Fruit fly (Drosophila melanogaster) whole organism, embryonic: ENCODE data around the gene Sodh1.

Source experiments
- CG15601 ChIP-seq: fragments of 200-800 bp; sonication (Bioruptor generic); optimal IDR thresholded peaks from 3 replicates; lab custom pipeline; 2019; ENCODE audit warnings: missing biosample characterization, mild to moderate bottlenecking, missing genetic modification characterization, moderate library complexity
- CG17361 ChIP-seq: fragments of 200-800 bp; sonication (Bioruptor generic); IDR thresholded peaks from 3 replicates; pipeline ENCODE4 v1.3.6; 2022; ENCODE audit warnings: missing biosample characterization, missing genetic modification characterization
- CG17829 ChIP-seq: fragments of 200-800 bp; optimal IDR thresholded peaks from 2 replicates; lab custom pipeline; 2019; ENCODE audit warnings: missing biosample characterization, mild to moderate bottlenecking, missing genetic modification characterization, moderate library complexity
- CG18599 ChIP-seq: fragments of 200-800 bp; sonication (Bioruptor generic); optimal IDR thresholded peaks from 3 replicates; lab custom pipeline; 2017; ENCODE audit warnings: missing biosample characterization, missing genetic modification characterization, mild to moderate bottlenecking, moderate library complexity, missing genetic modification reagents
- CG2116 ChIP-seq: fragments of 200-800 bp; sonication (Bioruptor generic); optimal IDR thresholded peaks from 3 replicates; lab custom pipeline; 2018; ENCODE audit warnings: missing biosample characterization, mild to moderate bottlenecking, missing genetic modification characterization
- CG2712 ChIP-seq: fragments of 200-800 bp; optimal IDR thresholded peaks from 3 replicates; lab custom pipeline; 2019; ENCODE audit warnings: missing biosample characterization, mild to moderate bottlenecking, missing genetic modification characterization, moderate library complexity
- CG30431 ChIP-seq: fragments of 200-800 bp; sonication (Bioruptor generic); optimal IDR thresholded peaks from 2 replicates; lab custom pipeline; 2017; ENCODE audit warnings: missing biosample characterization, missing genetic modification characterization
- CG31224 ChIP-seq: fragments of 200-800 bp; sonication (Bioruptor generic); IDR thresholded peaks from 2 replicates; pipeline ENCODE4 v1.3.6; 2022; ENCODE audit warnings: missing biosample characterization, missing genetic modification characterization
- CG4360 ChIP-seq: fragments of 200-800 bp; sonication (Bioruptor generic); IDR thresholded peaks from 2 replicates; pipeline ENCODE4 v1.3.6; 2022; ENCODE audit warnings: missing biosample characterization, missing genetic modification characterization
- CG4707 ChIP-seq: fragments of 200-800 bp; sonication (Bioruptor generic); optimal IDR thresholded peaks from 2 replicates; lab custom pipeline; 2018; ENCODE audit warnings: missing biosample characterization, mild to moderate bottlenecking, missing genetic modification characterization, moderate library complexity
- CG4730 ChIP-seq: fragments of 200-800 bp; sonication (Bioruptor generic); IDR thresholded peaks from 2 replicates; pipeline ENCODE4 v1.3.6; 2022; ENCODE audit warnings: missing biosample characterization, missing genetic modification characterization
- CG5953 ChIP-seq: fragments of 200-800 bp; sonication (Bioruptor generic); IDR thresholded peaks from 2 replicates; pipeline ENCODE4 v1.3.6; 2022; ENCODE audit warnings: missing biosample characterization, missing genetic modification characterization
- CG7357 ChIP-seq: fragments of 200-800 bp; sonication (Bioruptor generic); IDR thresholded peaks from 3 replicates; pipeline ENCODE4 v1.3.6; 2022; ENCODE audit warnings: missing biosample characterization, missing genetic modification characterization
- CG8924 ChIP-seq: fragments of 200-800 bp; optimal IDR thresholded peaks from 3 replicates; lab custom pipeline; 2019; ENCODE audit warnings: missing biosample characterization, mild to moderate bottlenecking, missing genetic modification characterization, moderate library complexity
- Chrac-16 ChIP-seq: fragments of 200-800 bp; sonication (Bioruptor generic); optimal IDR thresholded peaks from 3 replicates; lab custom pipeline; 2016; ENCODE audit warnings: missing biosample characterization, missing genetic modification characterization
- D ChIP-seq, 2 experiments: fragments of 200-800 bp in 1 of 2; fragments of >200 bp in 1 of 2; sonication (Bioruptor generic) in 1 of 2; optimal IDR thresholded peaks; 2 replicates in 1 of 2; 3 replicates in 1 of 2; lab custom pipeline; 2017; ENCODE audit warnings: mild to moderate bottlenecking in 1 of 2, missing biosample characterization in 1 of 2, missing genetic modification characterization in 1 of 2, missing genetic modification reagents in 1 of 2
- Dip3 ChIP-seq: fragments of 200-800 bp; sonication (Bioruptor generic); optimal IDR thresholded peaks from 3 replicates; lab custom pipeline; 2016; ENCODE audit warnings: missing biosample characterization, missing genetic modification characterization
- Dp ChIP-seq: fragments of 200-800 bp; sonication (Bioruptor generic); optimal IDR thresholded peaks from 2 replicates; lab custom pipeline; 2018; ENCODE audit warnings: missing biosample characterization, mild to moderate bottlenecking, missing genetic modification characterization, moderate library complexity
- E2f1 ChIP-seq: fragments of 200-800 bp; sonication (Bioruptor generic); IDR thresholded peaks from 2 replicates; pipeline ENCODE4 v1.3.6; 2022; ENCODE audit warnings: missing biosample characterization, missing genetic modification characterization
- Hand ChIP-seq: fragments of 200-800 bp; sonication (Bioruptor generic); optimal IDR thresholded peaks from 2 replicates; lab custom pipeline; 2017; ENCODE audit warnings: mild to moderate bottlenecking, missing biosample characterization, missing genetic modification reagents, missing genetic modification characterization
- Hr39 ChIP-seq: fragments of >200 bp; optimal IDR thresholded peaks from 2 replicates; lab custom pipeline; 2017
- Hr51 ChIP-seq, 2 experiments: fragments of 200-800 bp; sonication (Bioruptor generic); optimal IDR thresholded peaks; 2 replicates in 1 of 2; 3 replicates in 1 of 2; lab custom pipeline; 2016 to 2018; ENCODE audit warnings: missing biosample characterization in 2 of 2, missing genetic modification characterization in 2 of 2, mild to moderate bottlenecking in 1 of 2, moderate library complexity in 1 of 2
- Med ChIP-seq: fragments of 200-800 bp; sonication (Bioruptor generic); peaks from one replicate; lab custom pipeline; 2016; ENCODE audit warnings: missing biosample characterization, missing genetic modification characterization, mild to moderate bottlenecking, inconsistent platforms, moderate library complexity
- PHDP ChIP-seq: fragments of 200-800 bp; sonication (Bioruptor generic); optimal IDR thresholded peaks from 3 replicates; lab custom pipeline; 2018; ENCODE audit warnings: missing biosample characterization, mild to moderate bottlenecking, missing genetic modification characterization, moderate library complexity
- Xrp1 ChIP-seq: fragments of 200-800 bp; sonication (Bioruptor generic); IDR thresholded peaks from 2 replicates; pipeline ENCODE4 v1.3.6; 2022; ENCODE audit warnings: missing biosample characterization, missing genetic modification characterization
- amos ChIP-seq: fragments of 200-800 bp; sonication (Bioruptor generic); IDR thresholded peaks from 2 replicates; pipeline ENCODE4 v1.3.6; 2022; ENCODE audit warnings: missing biosample characterization, missing genetic modification characterization; ENCODE audit not compliant: partially characterized antibody
- bbx ChIP-seq: fragments of 200-800 bp; sonication (Bioruptor generic); IDR thresholded peaks from 2 replicates; pipeline ENCODE4 v1.3.6; 2022; ENCODE audit warnings: missing biosample characterization, missing genetic modification characterization; ENCODE audit not compliant: partially characterized antibody
- gem ChIP-seq: fragments of 200-800 bp; sonication (Bioruptor generic); optimal IDR thresholded peaks from 2 replicates; lab custom pipeline; 2019; ENCODE audit warnings: missing biosample characterization, mild to moderate bottlenecking, missing genetic modification characterization, moderate library complexity
- hbn ChIP-seq: fragments of 200-800 bp; sonication (Bioruptor generic); IDR thresholded peaks from 2 replicates; pipeline ENCODE4 v1.3.6; 2022; ENCODE audit warnings: missing biosample characterization, missing genetic modification characterization; ENCODE audit not compliant: partially characterized antibody
- luna ChIP-seq: fragments of 200-800 bp; sonication (Bioruptor generic); optimal IDR thresholded peaks from 2 replicates; lab custom pipeline; 2016; ENCODE audit warnings: missing biosample characterization, missing genetic modification characterization
- p53 ChIP-seq: fragments of 200-800 bp; sonication (Bioruptor generic); optimal IDR thresholded peaks from 2 replicates; lab custom pipeline; 2016; ENCODE audit warnings: missing biosample characterization, missing genetic modification characterization
- pfk ChIP-seq: fragments of 200-800 bp; sonication (Bioruptor generic); optimal IDR thresholded peaks from 2 replicates; lab custom pipeline; 2018; ENCODE audit warnings: missing biosample characterization, mild to moderate bottlenecking, missing genetic modification characterization, moderate library complexity
- pho ChIP-seq: fragments of 200-800 bp; sonication (Bioruptor generic); optimal IDR thresholded peaks from 2 replicates; lab custom pipeline; 2016; ENCODE audit warnings: missing biosample characterization, missing genetic modification characterization
- sug ChIP-seq: fragments of 200-800 bp; optimal IDR thresholded peaks from 2 replicates; lab custom pipeline; 2019; ENCODE audit warnings: missing biosample characterization, mild to moderate bottlenecking, missing genetic modification characterization, moderate library complexity
- tna ChIP-seq: fragments of 200-800 bp; sonication (Bioruptor generic); IDR thresholded peaks from 2 replicates; pipeline ENCODE4 v1.3.6; 2022; ENCODE audit warnings: missing biosample characterization, missing genetic modification characterization; ENCODE audit not compliant: partially characterized antibody
- tup ChIP-seq: fragments of 200-800 bp; sonication (Bioruptor generic); optimal IDR thresholded peaks from 2 replicates; lab custom pipeline; 2016; ENCODE audit warnings: missing biosample characterization, mild to moderate bottlenecking, missing genetic modification characterization, moderate library complexity
- unpg ChIP-seq: fragments of 200-800 bp; sonication (Bioruptor generic); optimal IDR thresholded peaks from 3 replicates; lab custom pipeline; 2018; ENCODE audit warnings: missing biosample characterization, mild to moderate bottlenecking, missing genetic modification characterization, moderate library complexity
- usp ChIP-seq: fragments of >200 bp; optimal IDR thresholded peaks from 2 replicates; lab custom pipeline; 2017; ENCODE audit warnings: missing biosample characterization, missing genetic modification characterization
- zfh1 ChIP-seq: fragments of 200-800 bp; sonication (Bioruptor generic); IDR thresholded peaks from 3 replicates; pipeline ENCODE4 v1.3.6; 2022; ENCODE audit warnings: missing biosample characterization, missing genetic modification characterization

Gene Sodh1

DNA sequence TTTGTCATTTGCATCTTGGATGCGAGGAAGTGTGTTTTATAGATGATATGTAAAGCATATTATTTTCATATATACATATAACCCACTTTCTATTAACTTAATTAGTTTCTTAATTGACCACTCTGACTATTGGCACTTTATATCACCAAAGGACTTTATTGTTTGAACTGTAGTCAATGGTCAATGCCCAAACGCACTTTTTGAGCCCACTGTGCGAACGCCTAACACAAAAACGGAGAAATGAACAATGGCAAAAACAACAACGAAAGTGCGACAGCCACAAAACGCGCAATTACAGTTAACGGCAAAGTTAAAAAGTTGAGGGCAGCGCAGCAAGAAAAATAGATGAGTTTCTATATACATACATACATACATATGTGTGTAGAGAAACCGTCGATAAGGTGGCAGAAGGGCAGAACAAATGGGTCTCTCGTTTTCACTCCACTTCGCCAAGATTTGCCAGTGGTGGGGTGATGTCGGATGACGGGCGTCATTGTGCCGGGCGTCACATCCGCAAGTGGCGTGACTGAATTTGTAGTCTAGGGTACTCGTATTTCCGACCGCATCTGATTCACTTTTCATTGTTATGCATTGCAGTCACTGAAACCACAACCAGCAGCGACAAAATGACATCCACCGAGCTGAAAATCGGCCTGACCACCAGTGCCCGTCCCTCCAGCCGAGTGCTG lies 24.3 kb downstream of the Sodh1 start:
- no peak for TF ChIP-seq pho (GFP tag; lab: Kevin White, UChicago)
- TF ChIP-seq CG4730 (GFP tag; lab: Robert Waterston, UW): no peak
- no peak for TF ChIP-seq Dip3 (GFP tag; lab: Kevin White, UChicago)
- peak; percentile 23 for TF ChIP-seq gem (tag; lab: Kevin White, UChicago)
- no peak for TF ChIP-seq sug (tag; lab: Kevin White, UChicago)
- TF ChIP-seq PHDP (tag; lab: Kevin White, UChicago): peak; percentile 21
- TF ChIP-seq CG18599 (GFP tag; lab: Kevin White, UChicago): peak; percentile 9
- TF ChIP-seq CG2712 (tag; lab: Kevin White, UChicago): no peak
- no peak for TF ChIP-seq Hr39 (lab: Kevin White, UChicago)
- TF ChIP-seq amos (GFP tag; lab: Robert Waterston, UW): no peak
- no peak for TF ChIP-seq tna (GFP tag; lab: Robert Waterston, UW)
- peak; percentile 14 for TF ChIP-seq unpg (GFP tag; lab: Kevin White, UChicago)
- TF ChIP-seq CG4707 (GFP tag; lab: Kevin White, UChicago): peak; percentile 89
- TF ChIP-seq Hr51 (GFP tag; optimal IDR thresholded peaks at IDR 0.05; lab: Kevin White, UChicago): no peak
- peak; percentile 44 for TF ChIP-seq Hand (GFP tag; lab: Kevin White, UChicago)
- TF ChIP-seq CG17361 (GFP tag; lab: Robert Waterston, UW): no peak
- TF ChIP-seq Xrp1: no peak
- TF ChIP-seq hbn (GFP tag; lab: Robert Waterston, UW): no peak
- TF ChIP-seq CG5953 (GFP tag; lab: Robert Waterston, UW): no peak
- TF ChIP-seq CG31224 (GFP tag; lab: Robert Waterston, UW): no peak
- no peak for TF ChIP-seq p53 (GFP tag; lab: Kevin White, UChicago)
- TF ChIP-seq pfk (GFP tag; lab: Kevin White, UChicago): peak; percentile 24
- TF ChIP-seq CG4360 (GFP tag; lab: Robert Waterston, UW): 0 out of 2 replicates have a peak, but pooled peaks have one; percentile 14
- TF ChIP-seq Chrac-16 (GFP tag; lab: Kevin White, UChicago): no peak
- no peak for TF ChIP-seq CG8924 (tag; lab: Kevin White, UChicago)
- TF ChIP-seq Med: peak; percentile 80
- TF ChIP-seq CG2116 (GFP tag; lab: Kevin White, UChicago): no peak
- TF ChIP-seq E2f1: no peak
- no peak for TF ChIP-seq luna (GFP tag; lab: Kevin White, UChicago)
- no peak for TF ChIP-seq CG17829 (tag; lab: Kevin White, UChicago)
- TF ChIP-seq D (optimal IDR thresholded peaks at IDR 0.05; lab: Kevin White, UChicago): no peak
- no peak for TF ChIP-seq D (GFP tag; optimal IDR thresholded peaks at IDR 0.05; lab: Kevin White, UChicago)
- no peak for TF ChIP-seq bbx (GFP tag; lab: Robert Waterston, UW)
- no peak for TF ChIP-seq CG7357 (GFP tag; lab: Robert Waterston, UW)
- TF ChIP-seq Dp: no peak
- TF ChIP-seq CG30431 (GFP tag; lab: Kevin White, UChicago): no peak
- 0 out of 3 replicates have a peak, but pooled peaks have one; percentile 23 for TF ChIP-seq zfh1
- no peak for TF ChIP-seq usp (GFP tag; lab: Kevin White, UChicago)
- TF ChIP-seq CG15601 (tag; lab: Kevin White, UChicago): no peak
- TF ChIP-seq tup: no peak
- TF ChIP-seq, all 482 proteins: peak for 10
